Fruit fly (Drosophila melanogaster) whole organism, prepupa: Measurements from ENCODE around the gene Oatp30B.

Experiments
- CG16779 ChIP-seq: fragments of 200-800 bp; sonication (Bioruptor generic); optimal IDR thresholded peaks from 3 replicates; lab custom pipeline; 2017; ENCODE audit warnings: missing biosample characterization, mild to moderate bottlenecking, missing genetic modification characterization
- CG3032 ChIP-seq: fragments of 200-800 bp; optimal IDR thresholded peaks from 2 replicates; lab custom pipeline; 2019; ENCODE audit warnings: missing biosample characterization, mild to moderate bottlenecking, missing genetic modification characterization, moderate library complexity
- CG32006 ChIP-seq: fragments of 200-800 bp; sonication (Bioruptor generic); optimal IDR thresholded peaks from 3 replicates; lab custom pipeline; 2017; ENCODE audit warnings: missing biosample characterization, mild to moderate bottlenecking, missing genetic modification characterization
- Eip75B ChIP-seq: fragments of 200-800 bp; sonication (Bioruptor generic); optimal IDR thresholded peaks from 3 replicates; lab custom pipeline; 2016; ENCODE audit warnings: missing biosample characterization, missing genetic modification characterization
- Hr39 ChIP-seq: fragments of 200-800 bp; sonication (Bioruptor generic); optimal IDR thresholded peaks from 2 replicates; lab custom pipeline; 2016; ENCODE audit warnings: missing biosample characterization, missing genetic modification characterization
- Lpt ChIP-seq: fragments of 200-800 bp; sonication (Bioruptor generic); optimal IDR thresholded peaks from 3 replicates; lab custom pipeline; 2016; ENCODE audit warnings: missing biosample characterization, missing genetic modification characterization
- fd59A ChIP-seq: fragments of 200-800 bp; sonication (Bioruptor generic); optimal IDR thresholded peaks from 2 replicates; lab custom pipeline; 2017; ENCODE audit warnings: missing biosample characterization, mild to moderate bottlenecking, missing genetic modification characterization, missing genetic modification reagents
- salr ChIP-seq, 2 experiments: fragments of 200-800 bp; sonication (Bioruptor generic); optimal IDR thresholded peaks; 3 replicates each; lab custom pipeline; 2016 to 2018; ENCODE audit warnings: missing biosample characterization in 2 of 2, missing genetic modification characterization in 2 of 2, mild to moderate bottlenecking in 1 of 2

- TF ChIP-seq fd59A (GFP tag; lab: Kevin White, UChicago) (no peak), CG16779 (no peak), Hr39 (GFP tag; lab: Kevin White, UChicago) (no peak), CG32006 (no peak), salr (GFP tag; optimal IDR thresholded peaks at IDR 0.05; lab: Kevin White, UChicago) (no peak), Lpt (GFP tag; lab: Kevin White, UChicago) (no peak), Eip75B (GFP tag; lab: Kevin White, UChicago) (no peak), CG3032 (tag; lab: Kevin White, UChicago) (no peak)
Observed at dm6 chr2L:9526518-9526917, 5.5 kb downstream of the Oatp30B start.
